Fruit fly (Drosophila melanogaster) whole organism, embryonic: Measurements from ENCODE around the gene CG42335.

ENCODE experiments used
- Ada2b ChIP-seq: fragments of 200-800 bp; sonication (Bioruptor generic); IDR thresholded peaks from 2 replicates; pipeline ENCODE4 v1.3.6; 2022; ENCODE audit warnings: missing biosample characterization, missing genetic modification characterization
- Adf1 ChIP-seq: fragments of 200-800 bp; sonication (Bioruptor generic); IDR thresholded peaks from 2 replicates; pipeline ENCODE4 v1.3.6; 2022; ENCODE audit warnings: missing biosample characterization, missing genetic modification characterization
- CG10543 ChIP-seq: fragments of 200-800 bp; sonication (Bioruptor generic); optimal IDR thresholded peaks from 3 replicates; lab custom pipeline; 2017; ENCODE audit warnings: missing biosample characterization, mild to moderate bottlenecking, missing genetic modification characterization, moderate library complexity
- CG11085 ChIP-seq: fragments of 200-800 bp; sonication (Bioruptor generic); IDR thresholded peaks from 2 replicates; pipeline ENCODE4 v1.3.6; 2022; ENCODE audit warnings: missing biosample characterization, missing genetic modification characterization
- CG11723 ChIP-seq: fragments of 200-800 bp; sonication (Bioruptor generic); optimal IDR thresholded peaks from 2 replicates; lab custom pipeline; 2017; ENCODE audit warnings: missing biosample characterization, mild to moderate bottlenecking, missing genetic modification characterization
- CG12104 ChIP-seq: fragments of 200-800 bp; sonication (Bioruptor generic); optimal IDR thresholded peaks from 3 replicates; lab custom pipeline; 2016; ENCODE audit warnings: missing biosample characterization, missing genetic modification characterization
- CG12219 ChIP-seq: fragments of 200-800 bp; sonication (Bioruptor generic); optimal IDR thresholded peaks from 3 replicates; lab custom pipeline; 2018; ENCODE audit warnings: missing biosample characterization, mild to moderate bottlenecking, missing genetic modification characterization
- CG15073 ChIP-seq: fragments of 200-800 bp; sonication (Bioruptor generic); optimal IDR thresholded peaks from 2 replicates; lab custom pipeline; 2016; ENCODE audit warnings: missing biosample characterization, missing genetic modification characterization
- CG1602 ChIP-seq: fragments of 200-800 bp; sonication (Bioruptor generic); optimal IDR thresholded peaks from 3 replicates; lab custom pipeline; 2016; ENCODE audit warnings: missing biosample characterization, missing genetic modification characterization
- CG18764 ChIP-seq: fragments of 200-800 bp; sonication (Bioruptor generic); optimal IDR thresholded peaks from 3 replicates; lab custom pipeline; 2016; ENCODE audit warnings: missing biosample characterization, missing genetic modification characterization
- CG30403 ChIP-seq: fragments of 200-800 bp; sonication (Bioruptor generic); optimal IDR thresholded peaks from 3 replicates; lab custom pipeline; 2016; ENCODE audit warnings: missing biosample characterization, missing genetic modification characterization
- CG3847 ChIP-seq: fragments of 200-800 bp; sonication (Bioruptor generic); IDR thresholded peaks from 2 replicates; pipeline ENCODE4 v1.3.6; 2022; ENCODE audit warnings: missing biosample characterization, missing genetic modification characterization
- CG5180 ChIP-seq: fragments of 200-800 bp; sonication (Bioruptor generic); optimal IDR thresholded peaks from 3 replicates; lab custom pipeline; 2017; ENCODE audit warnings: missing biosample characterization, missing genetic modification characterization, mild to moderate bottlenecking, moderate library complexity, missing genetic modification reagents
- CG6254 ChIP-seq: fragments of 200-800 bp; sonication (Bioruptor generic); optimal IDR thresholded peaks from 3 replicates; lab custom pipeline; 2017; ENCODE audit warnings: mild to moderate bottlenecking, missing biosample characterization, missing genetic modification reagents, missing genetic modification characterization
- CG8281 ChIP-seq: fragments of 200-800 bp; sonication (Bioruptor generic); optimal IDR thresholded peaks from 2 replicates; lab custom pipeline; 2018; ENCODE audit warnings: missing biosample characterization, mild to moderate bottlenecking, missing genetic modification characterization, moderate library complexity
- CG8290 ChIP-seq, 3 experiments: fragments of 200-800 bp; sonication (Bioruptor generic); optimal IDR thresholded peaks; 2 replicates each; lab custom pipeline; 2016 to 2019; ENCODE audit warnings: missing biosample characterization in 3 of 3, missing genetic modification characterization in 3 of 3, mild to moderate bottlenecking in 2 of 3, moderate library complexity in 1 of 3
- CG9727 ChIP-seq: fragments of 200-800 bp; sonication (Bioruptor generic); optimal IDR thresholded peaks from 3 replicates; lab custom pipeline; 2017; ENCODE audit warnings: missing biosample characterization, mild to moderate bottlenecking, missing genetic modification characterization
- CrebB ChIP-seq: fragments of 200-800 bp; sonication (Bioruptor generic); optimal IDR thresholded peaks from 3 replicates; lab custom pipeline; 2018; ENCODE audit warnings: missing biosample characterization, mild to moderate bottlenecking, missing genetic modification characterization
- D19A ChIP-seq: fragments of 200-800 bp; optimal IDR thresholded peaks from 3 replicates; lab custom pipeline; 2019; ENCODE audit warnings: missing biosample characterization, mild to moderate bottlenecking, missing genetic modification characterization, moderate library complexity
- Dad ChIP-seq: fragments of 200-800 bp; sonication (Bioruptor generic); optimal IDR thresholded peaks from 3 replicates; lab custom pipeline; 2016; ENCODE audit warnings: missing biosample characterization, missing genetic modification characterization
- Dfd ChIP-seq, 2 experiments: fragments of >200 bp; optimal IDR thresholded peaks; 2 replicates each; lab custom pipeline; 2017; ENCODE audit warnings: missing biosample characterization in 2 of 2, missing genetic modification characterization in 2 of 2
- Dll ChIP-seq: fragments of 200-800 bp; sonication (Bioruptor generic); IDR thresholded peaks from 4 replicates; pipeline ENCODE4 v1.3.6; 2022; ENCODE audit warnings: missing biosample characterization, missing genetic modification characterization; ENCODE audit not compliant: partially characterized antibody
- ERR ChIP-seq: fragments of 200-800 bp; sonication (Bioruptor generic); optimal IDR thresholded peaks from 2 replicates; lab custom pipeline; 2016; ENCODE audit warnings: missing biosample characterization, missing genetic modification characterization
- HLHmδ ChIP-seq: fragments of 200-800 bp; sonication (Bioruptor generic); optimal IDR thresholded peaks from 2 replicates; lab custom pipeline; 2018; ENCODE audit warnings: missing biosample characterization, mild to moderate bottlenecking, missing genetic modification characterization, moderate library complexity
- Hmr ChIP-seq: fragments of 200-800 bp; sonication (Bioruptor generic); optimal IDR thresholded peaks from 3 replicates; lab custom pipeline; 2017; ENCODE audit warnings: mild to moderate bottlenecking, missing biosample characterization, missing genetic modification reagents, missing genetic modification characterization
- Oli ChIP-seq: fragments of 200-800 bp; sonication (Bioruptor generic); optimal IDR thresholded peaks from 2 replicates; lab custom pipeline; 2018; ENCODE audit warnings: missing biosample characterization, mild to moderate bottlenecking, missing genetic modification characterization, moderate library complexity
- Ravus ChIP-seq: fragments of 200-800 bp; sonication (Bioruptor generic); IDR thresholded peaks from 2 replicates; pipeline ENCODE4 v1.3.6; 2022; ENCODE audit warnings: missing biosample characterization, missing genetic modification characterization
- Rx ChIP-seq: fragments of 200-800 bp; sonication (Bioruptor generic); IDR thresholded peaks from 2 replicates; pipeline ENCODE4 v1.3.6; 2022; ENCODE audit warnings: missing biosample characterization, missing genetic modification characterization
- Ssrp ChIP-seq: fragments of 200-800 bp; sonication (Bioruptor generic); optimal IDR thresholded peaks from 2 replicates; lab custom pipeline; 2018; ENCODE audit warnings: missing biosample characterization, mild to moderate bottlenecking, missing genetic modification characterization, moderate library complexity
- Xrp1 ChIP-seq: fragments of 200-800 bp; sonication (Bioruptor generic); IDR thresholded peaks from 2 replicates; pipeline ENCODE4 v1.3.6; 2022; ENCODE audit warnings: missing biosample characterization, missing genetic modification characterization
- ara ChIP-seq: fragments of 200-800 bp; sonication (Bioruptor generic); IDR thresholded peaks from 2 replicates; pipeline ENCODE4 v1.3.6; 2022; ENCODE audit warnings: missing biosample characterization, missing genetic modification characterization
- bab2 ChIP-seq: fragments of 200-800 bp; sonication (Bioruptor generic); optimal IDR thresholded peaks from 2 replicates; lab custom pipeline; 2016; ENCODE audit warnings: missing biosample characterization, missing genetic modification characterization
- corto ChIP-seq: fragments of 200-800 bp; sonication (Bioruptor generic); optimal IDR thresholded peaks from 2 replicates; lab custom pipeline; 2016; ENCODE audit warnings: missing biosample characterization, mild to moderate bottlenecking, missing genetic modification characterization, moderate library complexity
- dysf ChIP-seq: fragments of 200-800 bp; sonication (Bioruptor generic); IDR thresholded peaks from 3 replicates; pipeline ENCODE4 v1.3.6; 2022; ENCODE audit warnings: missing biosample characterization, missing genetic modification characterization
- emc ChIP-seq: fragments of 200-800 bp; sonication (Bioruptor generic); optimal IDR thresholded peaks from 2 replicates; lab custom pipeline; 2016; ENCODE audit warnings: missing biosample characterization, missing genetic modification characterization
- en ChIP-seq: fragments of 200-800 bp; sonication (Bioruptor generic); optimal IDR thresholded peaks from 2 replicates; lab custom pipeline; 2016; ENCODE audit warnings: missing biosample characterization, missing genetic modification characterization
- eyg ChIP-seq: fragments of 200-800 bp; sonication (Bioruptor generic); optimal IDR thresholded peaks from 3 replicates; lab custom pipeline; 2016; ENCODE audit warnings: missing biosample characterization, missing genetic modification characterization
- gro ChIP-seq: fragments of 200-800 bp; sonication (Bioruptor generic); optimal IDR thresholded peaks from 2 replicates; lab custom pipeline; 2016; ENCODE audit warnings: missing biosample characterization, missing genetic modification characterization
- gsb-n ChIP-seq: fragments of 200-800 bp; sonication (Bioruptor generic); optimal IDR thresholded peaks from 3 replicates; lab custom pipeline; 2018; ENCODE audit warnings: missing biosample characterization, mild to moderate bottlenecking, missing genetic modification characterization
- ham ChIP-seq: fragments of 200-800 bp; sonication (Bioruptor generic); IDR thresholded peaks from 2 replicates; pipeline ENCODE4 v1.3.6; 2022; ENCODE audit warnings: missing biosample characterization, missing genetic modification characterization
- hth ChIP-seq: fragments of >200 bp; optimal IDR thresholded peaks from 2 replicates; lab custom pipeline; 2017; ENCODE audit warnings: inconsistent platforms
- jing ChIP-seq: fragments of 200-800 bp; sonication (Bioruptor generic); optimal IDR thresholded peaks from 2 replicates; lab custom pipeline; 2018; ENCODE audit warnings: missing biosample characterization, mild to moderate bottlenecking, missing genetic modification characterization
- pita ChIP-seq: fragments of 200-800 bp; sonication (Bioruptor generic); optimal IDR thresholded peaks from 2 replicates; lab custom pipeline; 2017; ENCODE audit warnings: missing biosample characterization, mild to moderate bottlenecking, missing genetic modification characterization
- pros ChIP-seq: fragments of 200-800 bp; sonication (Bioruptor generic); optimal IDR thresholded peaks from 3 replicates; lab custom pipeline; 2019; ENCODE audit warnings: missing biosample characterization, mild to moderate bottlenecking, missing genetic modification characterization, moderate library complexity
- salm ChIP-seq: fragments of 200-800 bp; sonication (Bioruptor generic); optimal IDR thresholded peaks from 2 replicates; lab custom pipeline; 2018; ENCODE audit warnings: missing biosample characterization, mild to moderate bottlenecking, missing genetic modification characterization
- schlank ChIP-seq: fragments of 200-800 bp; sonication (Bioruptor generic); optimal IDR thresholded peaks from 2 replicates; lab custom pipeline; 2018; ENCODE audit warnings: missing biosample characterization, mild to moderate bottlenecking, missing genetic modification characterization
- seq ChIP-seq: fragments of 200-800 bp; sonication (Bioruptor generic); IDR thresholded peaks from 2 replicates; pipeline ENCODE4 v1.3.6; 2022; ENCODE audit warnings: missing biosample characterization, missing genetic modification characterization
- shn ChIP-seq: fragments of 200-800 bp; sonication (Bioruptor generic); optimal IDR thresholded peaks from 3 replicates; lab custom pipeline; 2016; ENCODE audit warnings: missing biosample characterization, missing genetic modification characterization
- sr ChIP-seq: fragments of 200-800 bp; sonication (Bioruptor generic); IDR thresholded peaks from 3 replicates; pipeline ENCODE4 v1.3.6; 2022; ENCODE audit warnings: missing biosample characterization, missing genetic modification characterization
- stc ChIP-seq: fragments of 200-800 bp; sonication (Bioruptor generic); IDR thresholded peaks from 2 replicates; pipeline ENCODE4 v1.3.6; 2022; ENCODE audit warnings: missing biosample characterization, missing genetic modification characterization
- tgo ChIP-seq: fragments of 200-800 bp; sonication (Bioruptor generic); IDR thresholded peaks from 3 replicates; pipeline ENCODE4 v1.3.6; 2022; ENCODE audit warnings: missing biosample characterization, missing genetic modification characterization
- twi ChIP-seq: fragments of 200-800 bp; optimal IDR thresholded peaks from 2 replicates; lab custom pipeline; 2019; ENCODE audit warnings: missing biosample characterization, mild to moderate bottlenecking, missing genetic modification characterization, moderate library complexity

CG42335 gene

dm6 chr3R:21781448-21781847 lies 22.9 kb downstream of the CG42335 start (continued):
- no peak for TF ChIP-seq HLHmδ (GFP tag; lab: Kevin White, UChicago)
- TF ChIP-seq salm (tag; lab: Kevin White, UChicago) = peak; percentile 3
- peak; percentile 70 for TF ChIP-seq corto (GFP tag; lab: Kevin White, UChicago)
- peak; percentile 62 for TF ChIP-seq CG12219 (GFP tag; lab: Kevin White, UChicago)
- peak; percentile 45 for TF ChIP-seq CG18764 (GFP tag; lab: Kevin White, UChicago)
- peak; percentile 46 for TF ChIP-seq shn (GFP tag; lab: Kevin White, UChicago)
- TF ChIP-seq gro (GFP tag; lab: Kevin White, UChicago) = peak; percentile 41
- peak; percentile 39 for TF ChIP-seq twi (tag; lab: Kevin White, UChicago)
- TF ChIP-seq en = peak; percentile 55
- TF ChIP-seq jing (GFP tag; lab: Kevin White, UChicago) = no peak
- peak; percentile 74 for TF ChIP-seq seq (GFP tag; lab: Robert Waterston, UW)
- TF ChIP-seq Dad = peak; percentile 49
- peak; percentile 86; the same call in 2 of the 3 replicates for TF ChIP-seq dysf (GFP tag; lab: Robert Waterston, UW)
- TF ChIP-seq ara (GFP tag; lab: Robert Waterston, UW) = 0 out of 2 replicates have a peak, but pooled peaks have one; percentile 22
- peak; percentile 59 for TF ChIP-seq Ssrp (tag; lab: Kevin White, UChicago)
- peak; percentile 12 for TF ChIP-seq CG8290 (GFP tag; optimal IDR thresholded peaks at IDR 0.05; lab: Kevin White, UChicago)
- TF ChIP-seq CG8290 (tag; optimal IDR thresholded peaks at IDR 0.05; lab: Kevin White, UChicago) = no peak
- no peak for TF ChIP-seq Adf1
- TF ChIP-seq CG15073 = no peak
- TF ChIP-seq CG11085 (GFP tag; lab: Robert Waterston, UW) = no peak
- TF ChIP-seq pita (GFP tag; lab: Kevin White, UChicago) = no peak
- TF ChIP-seq CG1602 (GFP tag; lab: Kevin White, UChicago) = peak; percentile 53
- TF ChIP-seq CG30403 (GFP tag; lab: Kevin White, UChicago) = peak; percentile 76
- no peak for TF ChIP-seq CG11723 (GFP tag; lab: Kevin White, UChicago)
- no peak for TF ChIP-seq eyg (GFP tag; lab: Kevin White, UChicago)
- TF ChIP-seq gsb-n (tag; lab: Kevin White, UChicago) = peak; percentile 30
- no peak for TF ChIP-seq Dll
- peak; percentile 3 for TF ChIP-seq emc
- peak; percentile 19 for TF ChIP-seq CG8281 (tag; lab: Kevin White, UChicago)
- TF ChIP-seq tgo (GFP tag; lab: Robert Waterston, UW) = peak; percentile 82
- peak; percentile 31 for TF ChIP-seq Ravus (GFP tag; lab: Robert Waterston, UW)
- peak; percentile 78 for TF ChIP-seq Oli
- peak; percentile 58 for TF ChIP-seq D19A (tag; lab: Kevin White, UChicago)
- TF ChIP-seq Rx (GFP tag; lab: Robert Waterston, UW) = no peak
- no peak for TF ChIP-seq schlank (tag; lab: Kevin White, UChicago)
- peak; percentile 7 for TF ChIP-seq CG10543 (GFP tag; lab: Kevin White, UChicago)
- no peak for TF ChIP-seq sr (GFP tag; lab: Robert Waterston, UW)
- TF ChIP-seq hth (lab: Kevin White, UChicago) = no peak
- TF ChIP-seq ERR (GFP tag; lab: Kevin White, UChicago) = peak; percentile 1
- peak; percentile 41 for TF ChIP-seq CG6254 (GFP tag; lab: Kevin White, UChicago)
- peak; percentile 31 for TF ChIP-seq CG12104 (GFP tag; lab: Kevin White, UChicago)
- peak; percentile 51 for TF ChIP-seq Hmr (GFP tag; lab: Kevin White, UChicago)
- TF ChIP-seq Xrp1 = peak; percentile 75
- TF ChIP-seq Dfd (GFP tag; optimal IDR thresholded peaks at IDR 0.05; lab: Kevin White, UChicago) = no peak
- TF ChIP-seq Ada2b (GFP tag; lab: Robert Waterston, UW) = peak; percentile 77
- peak; percentile 68 for TF ChIP-seq CG9727 (GFP tag; lab: Kevin White, UChicago)
- TF ChIP-seq CG3847 (GFP tag; lab: Robert Waterston, UW) = peak; percentile 36; the same call in 1 of the 2 replicates
- TF ChIP-seq ham (GFP tag; lab: Robert Waterston, UW) = no peak
- TF ChIP-seq stc (GFP tag; lab: Robert Waterston, UW) = no peak
- TF ChIP-seq bab2 (GFP tag; lab: Kevin White, UChicago) = peak; percentile 61
- TF ChIP-seq CrebB = no peak
- TF ChIP-seq pros (GFP tag; lab: Kevin White, UChicago) = no peak
- no peak for TF ChIP-seq CG5180 (GFP tag; lab: Kevin White, UChicago)
